Worm (Caenorhabditis elegans) whole organism, L1 larva: ENCODE data around the gene lec-1.

Source experiments
- C04F5.9 ChIP-seq: sonication (generic microtip); optimal IDR thresholded peaks from 2 replicates; lab custom pipeline; 2016; ENCODE audit warnings: missing genetic modification characterization, missing compliant biosample characterization
- F16B12.6 ChIP-seq: fragments of 150-350 bp; optimal IDR thresholded peaks from 2 replicates; lab custom pipeline; 2014; ENCODE audit warnings: missing biosample characterization, missing genetic modification characterization
- aha-1 ChIP-seq: fragments of 150-350 bp; optimal IDR thresholded peaks from 2 replicates; lab custom pipeline; 2014; ENCODE audit warnings: missing biosample characterization, missing genetic modification characterization
- alr-1 ChIP-seq: fragments of 200-800 bp; sonication (Bioruptor generic); optimal IDR thresholded peaks from 2 replicates; lab custom pipeline; 2018; ENCODE audit warnings: borderline replicate concordance, mild to moderate bottlenecking, missing genetic modification characterization, missing compliant biosample characterization
- aly-2 ChIP-seq: fragments of 150-350 bp; optimal IDR thresholded peaks from 2 replicates; lab custom pipeline; 2014; ENCODE audit warnings: missing biosample characterization, missing genetic modification characterization
- blmp-1 ChIP-seq: fragments of 150-350 bp; optimal IDR thresholded peaks from 2 replicates; lab custom pipeline; 2014; ENCODE audit warnings: missing biosample characterization, missing genetic modification characterization
- ceh-8 ChIP-seq: fragments of 200-800 bp; sonication (Bioruptor generic); optimal IDR thresholded peaks from 2 replicates; lab custom pipeline; 2018; ENCODE audit warnings: mild to moderate bottlenecking, missing genetic modification characterization, moderate library complexity, missing compliant biosample characterization
- ceh-88 ChIP-seq: fragments of 200-800 bp; sonication (Bioruptor generic); IDR thresholded peaks from 2 replicates; pipeline ENCODE4 v1.3.6; 2022; ENCODE audit warnings: missing genetic modification characterization, missing compliant biosample characterization
- ceh-90 ChIP-seq: sonication (generic microtip); optimal IDR thresholded peaks from 2 replicates; lab custom pipeline; 2016; ENCODE audit warnings: missing genetic modification characterization, missing compliant biosample characterization
- dpl-1 ChIP-seq, 3 experiments: fragments of 150-350 bp in 2 of 3; sonication (generic microtip) in 1 of 3; optimal IDR thresholded peaks; 2 replicates each; lab custom pipeline; 2014 to 2017; ENCODE audit warnings: missing biosample characterization in 3 of 3, missing genetic modification characterization in 3 of 3, missing genetic modification reagents in 3 of 3
- efl-1 ChIP-seq, 4 experiments: fragments of 150-350 bp; optimal IDR thresholded peaks in 3 of 4; peaks in 1 of 4; 1 replicate in 1 of 4; 2 replicates in 3 of 4; lab custom pipeline; 2014; ENCODE audit warnings: missing biosample characterization in 2 of 4, missing genetic modification characterization in 2 of 4, missing genetic modification reagents in 2 of 4
- efl-3 ChIP-seq: fragments of 200-800 bp; sonication (Bioruptor generic); optimal IDR thresholded peaks from 2 replicates; lab custom pipeline; 2018; ENCODE audit warnings: mild to moderate bottlenecking, missing genetic modification characterization, missing compliant biosample characterization
- elt-2 ChIP-seq: sonication (generic microtip); optimal IDR thresholded peaks from 2 replicates; lab custom pipeline; 2016; ENCODE audit warnings: missing genetic modification characterization, mild to moderate bottlenecking, inconsistent platforms, missing compliant biosample characterization, missing genetic modification reagents
- elt-3 ChIP-seq, 6 experiments: fragments of 150-350 bp in 1 of 6; sonication (generic microtip); optimal IDR thresholded peaks; 2 replicates each; lab custom pipeline; 2017 to 2018; ENCODE audit warnings: missing biosample characterization in 6 of 6, missing genetic modification characterization in 6 of 6, inconsistent platforms in 1 of 6
- ets-5 ChIP-seq: fragments of 200-800 bp; sonication (Bioruptor generic); IDR thresholded peaks from 2 replicates; pipeline ENCODE4 v1.3.6; 2022; ENCODE audit warnings: missing genetic modification characterization, missing compliant biosample characterization
- fkh-10 ChIP-seq: sonication (generic microtip); optimal IDR thresholded peaks from 2 replicates; lab custom pipeline; 2017; ENCODE audit warnings: missing biosample characterization, missing genetic modification reagents, missing genetic modification characterization
- fkh-4 ChIP-seq: sonication (generic microtip); optimal IDR thresholded peaks from 2 replicates; lab custom pipeline; 2016; ENCODE audit warnings: missing compliant biosample characterization, missing genetic modification characterization, borderline replicate concordance
- fos-1 ChIP-seq: fragments of 150-350 bp; optimal IDR thresholded peaks from 2 replicates; lab custom pipeline; 2014; ENCODE audit warnings: missing biosample characterization, missing genetic modification characterization
- grh-1 ChIP-seq: fragments of 200-800 bp; sonication (Bioruptor generic); IDR thresholded peaks from 2 replicates; pipeline ENCODE4 v1.3.6; 2022; ENCODE audit warnings: missing genetic modification reagents, missing genetic modification characterization, missing compliant biosample characterization
- hlh-17 ChIP-seq: fragments of 200-800 bp; sonication (Bioruptor generic); optimal IDR thresholded peaks from 2 replicates; lab custom pipeline; 2018; ENCODE audit warnings: missing genetic modification characterization, mild to moderate bottlenecking, missing compliant biosample characterization, moderate library complexity, borderline replicate concordance
- hlh-4 ChIP-seq: sonication (generic microtip); optimal IDR thresholded peaks from 2 replicates; lab custom pipeline; 2016; ENCODE audit warnings: mild to moderate bottlenecking, missing genetic modification characterization, missing compliant biosample characterization
- hpl-2 ChIP-seq: fragments of 150-350 bp; optimal IDR thresholded peaks from 2 replicates; lab custom pipeline; 2014; ENCODE audit warnings: missing biosample characterization, missing genetic modification reagents, missing genetic modification characterization
- isw-1 ChIP-seq: fragments of 200-800 bp; sonication (Bioruptor generic); IDR thresholded peaks from 2 replicates; pipeline ENCODE4 v1.3.6; 2022; ENCODE audit warnings: missing genetic modification characterization, missing compliant biosample characterization
- jun-1 ChIP-seq: fragments of 150-350 bp; optimal IDR thresholded peaks from 2 replicates; lab custom pipeline; 2014; ENCODE audit warnings: missing biosample characterization, missing genetic modification reagents, missing genetic modification characterization
- lin-13 ChIP-seq: fragments of 150-350 bp; optimal IDR thresholded peaks from 2 replicates; lab custom pipeline; 2014; ENCODE audit warnings: missing biosample characterization, missing genetic modification reagents, missing genetic modification characterization
- lin-35 ChIP-seq, 2 experiments: fragments of 150-350 bp; optimal IDR thresholded peaks; 2 replicates each; lab custom pipeline; 2014; ENCODE audit warnings: missing biosample characterization in 2 of 2, missing genetic modification characterization in 2 of 2, missing genetic modification reagents in 2 of 2
- lin-39 ChIP-seq: fragments of 150-350 bp; optimal IDR thresholded peaks from 2 replicates; lab custom pipeline; 2014; ENCODE audit warnings: missing biosample characterization, missing genetic modification reagents, missing genetic modification characterization
- mef-2 ChIP-seq: fragments of 150-350 bp; optimal IDR thresholded peaks from 2 replicates; lab custom pipeline; 2014; ENCODE audit warnings: missing biosample characterization, missing genetic modification characterization
- mep-1 ChIP-seq: fragments of 150-350 bp; optimal IDR thresholded peaks from 2 replicates; lab custom pipeline; 2014; ENCODE audit warnings: missing biosample characterization, missing genetic modification characterization
- nhr-12 ChIP-seq: sonication (generic microtip); optimal IDR thresholded peaks from 2 replicates; lab custom pipeline; 2017; ENCODE audit warnings: missing biosample characterization, missing genetic modification characterization
- nhr-19 ChIP-seq: fragments of 200-800 bp; sonication (Bioruptor generic); conservative IDR thresholded peaks from 2 replicates; pipeline ENCODE4 v1.3.6; 2022; ENCODE audit warnings: missing genetic modification characterization, missing compliant biosample characterization
- nhr-20 ChIP-seq: sonication (generic microtip); optimal IDR thresholded peaks from 2 replicates; lab custom pipeline; 2016; ENCODE audit warnings: mild to moderate bottlenecking, missing genetic modification characterization, missing compliant biosample characterization
- nhr-237 ChIP-seq: fragments of 150-350 bp; optimal IDR thresholded peaks from 2 replicates; lab custom pipeline; 2014; ENCODE audit warnings: missing biosample characterization, missing genetic modification characterization
- nhr-28 ChIP-seq: fragments of 150-350 bp; optimal IDR thresholded peaks from 2 replicates; lab custom pipeline; 2014; ENCODE audit warnings: missing biosample characterization, missing genetic modification characterization
- nhr-47 ChIP-seq: sonication (generic microtip); optimal IDR thresholded peaks from 2 replicates; lab custom pipeline; 2016; ENCODE audit warnings: mild to moderate bottlenecking, missing genetic modification characterization, moderate library complexity, missing compliant biosample characterization
- nhr-71 ChIP-seq: sonication (generic microtip); optimal IDR thresholded peaks from 2 replicates; lab custom pipeline; 2016; ENCODE audit warnings: mild to moderate bottlenecking, missing genetic modification characterization, moderate library complexity, missing compliant biosample characterization
- nhr-76 ChIP-seq: sonication (generic microtip); optimal IDR thresholded peaks from 2 replicates; lab custom pipeline; 2017; ENCODE audit warnings: missing biosample characterization, missing genetic modification characterization
- nhr-77 ChIP-seq: fragments of 150-350 bp; optimal IDR thresholded peaks from 2 replicates; lab custom pipeline; 2014; ENCODE audit warnings: missing biosample characterization, missing genetic modification characterization
- nhr-84 ChIP-seq: sonication (generic microtip); optimal IDR thresholded peaks from 2 replicates; lab custom pipeline; 2017; ENCODE audit warnings: missing biosample characterization, missing genetic modification characterization
- nhr-90 ChIP-seq: sonication (generic microtip); optimal IDR thresholded peaks from 2 replicates; lab custom pipeline; 2016; ENCODE audit warnings: mild to moderate bottlenecking, missing genetic modification characterization, missing compliant biosample characterization; ENCODE audit not compliant: poor library complexity
- pag-3 ChIP-seq: sonication (generic microtip); optimal IDR thresholded peaks from 2 replicates; lab custom pipeline; 2017; ENCODE audit warnings: missing genetic modification characterization, mild to moderate bottlenecking, missing compliant biosample characterization, antibody characterized with exemption, borderline replicate concordance; ENCODE audit not compliant: insufficient read depth
- pax-3 ChIP-seq: fragments of 200-800 bp; sonication (Bioruptor generic); optimal IDR thresholded peaks from 2 replicates; lab custom pipeline; 2018; ENCODE audit warnings: mild to moderate bottlenecking, missing genetic modification characterization, moderate library complexity, missing compliant biosample characterization
- rnt-1 ChIP-seq: sonication (generic microtip); optimal IDR thresholded peaks from 2 replicates; lab custom pipeline; 2016; ENCODE audit warnings: mild to moderate bottlenecking, missing genetic modification characterization, moderate library complexity, missing compliant biosample characterization
- snpc-4 ChIP-seq: fragments of 150-350 bp; optimal IDR thresholded peaks from 2 replicates; lab custom pipeline; 2014; ENCODE audit warnings: missing biosample characterization, missing genetic modification characterization
- sptf-1 ChIP-seq: fragments of 150-350 bp; optimal IDR thresholded peaks from 2 replicates; lab custom pipeline; 2014; ENCODE audit warnings: missing biosample characterization, missing genetic modification characterization
- tbx-2 ChIP-seq: sonication (generic microtip); optimal IDR thresholded peaks from 2 replicates; lab custom pipeline; 2016; ENCODE audit warnings: missing genetic modification characterization, missing compliant biosample characterization
- tlp-1 ChIP-seq: fragments of 150-350 bp; optimal IDR thresholded peaks from 2 replicates; lab custom pipeline; 2014; ENCODE audit warnings: missing biosample characterization, missing genetic modification characterization
- unc-62 ChIP-seq: fragments of 150-350 bp; optimal IDR thresholded peaks from 2 replicates; lab custom pipeline; 2014; ENCODE audit warnings: missing biosample characterization, missing genetic modification reagents, missing genetic modification characterization
- unc-86 ChIP-seq: sonication (generic microtip); optimal IDR thresholded peaks from 2 replicates; lab custom pipeline; 2016; ENCODE audit warnings: missing genetic modification characterization, missing compliant biosample characterization
- vab-15 ChIP-seq: sonication (generic microtip); optimal IDR thresholded peaks from 2 replicates; lab custom pipeline; 2017; ENCODE audit warnings: missing genotype, mild to moderate bottlenecking, missing genetic modification characterization, missing compliant biosample characterization
- zag-1 ChIP-seq: fragments of 150-350 bp; optimal IDR thresholded peaks from 2 replicates; lab custom pipeline; 2014; ENCODE audit warnings: missing biosample characterization, missing genetic modification characterization
- ztf-11 ChIP-seq, 2 experiments: sonication (generic microtip); optimal IDR thresholded peaks; 2 replicates each; lab custom pipeline; 2016 to 2017; ENCODE audit warnings: missing genetic modification characterization in 2 of 2, missing biosample characterization in 1 of 2, missing compliant biosample characterization in 1 of 2
- ztf-4 ChIP-seq: fragments of 150-350 bp; optimal IDR thresholded peaks from 2 replicates; lab custom pipeline; 2014; ENCODE audit warnings: missing biosample characterization, missing genetic modification characterization

The lec-1 gene

DNA sequence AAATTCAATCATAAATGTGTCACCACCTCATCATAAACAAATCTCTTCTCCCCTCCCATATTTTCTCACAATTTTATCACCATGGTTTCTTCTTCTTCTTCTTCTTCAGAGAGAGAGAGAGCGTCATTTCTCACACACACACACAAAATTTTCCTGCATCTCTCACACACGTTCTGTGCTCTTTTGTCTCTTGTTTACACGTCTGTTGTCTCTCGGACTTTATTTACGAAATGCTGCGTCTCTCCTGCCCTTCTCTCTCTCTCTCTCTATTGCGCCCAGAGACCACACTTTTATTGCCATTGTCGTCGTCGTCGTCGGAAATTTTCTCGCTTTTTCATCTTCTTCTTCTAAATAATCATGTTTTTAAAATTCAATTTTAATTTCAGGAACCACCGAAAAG is at the start of gene lec-1:
Gene lec-1 (plus strand): TSS at position 387 of the 400 bp plus-strand sequence.
- TF ChIP-seq ets-5 (GFP tag; lab: Robert Waterston, UW) = no peak
- no peak; the same call in 1 of the 2 replicates for TF ChIP-seq nhr-19 (GFP tag; lab: Robert Waterston, UW)
- no peak for TF ChIP-seq sptf-1 (tag; lab: Kevin White, UChicago)
- TF ChIP-seq nhr-28 (tag; lab: Kevin White, UChicago) = no peak
- TF ChIP-seq C04F5.9 (tag; lab: Kevin White, UChicago) = no peak
- TF ChIP-seq nhr-77 (tag; lab: Kevin White, UChicago) = peak; percentile 67
- peak; percentile 64 to 77 for TF ChIP-seq efl-1 (optimal IDR thresholded peaks at IDR 0.05; lab: Kevin White, UChicago)
- TF ChIP-seq efl-1 (GFP tag; optimal IDR thresholded peaks at IDR 0.05 in 1 of 2; lab: Kevin White, UChicago) = peak; percentile 15 to 50
- peak; percentile 8 for TF ChIP-seq mep-1 (tag; lab: Kevin White, UChicago)
- no peak for TF ChIP-seq lin-13 (GFP tag; lab: Kevin White, UChicago)
- TF ChIP-seq nhr-90 (tag; lab: Kevin White, UChicago) = no peak
- TF ChIP-seq unc-62 = no peak
- TF ChIP-seq ztf-4 (tag; lab: Kevin White, UChicago) = no peak
- TF ChIP-seq lin-39 (tag; lab: Kevin White, UChicago) = no peak
- TF ChIP-seq hlh-4 (tag; lab: Kevin White, UChicago) = no peak
- peak; percentile 5 for TF ChIP-seq fkh-10
- no peak for TF ChIP-seq tlp-1 (tag; lab: Kevin White, UChicago)
- TF ChIP-seq nhr-47 (tag; lab: Kevin White, UChicago) = peak; percentile 55
- TF ChIP-seq ceh-8 = no peak
- no peak for TF ChIP-seq hpl-2 (GFP tag; lab: Kevin White, UChicago)
- TF ChIP-seq zag-1 (tag; lab: Kevin White, UChicago) = peak; percentile 15
- TF ChIP-seq ceh-90 (tag; lab: Kevin White, UChicago) = no peak
- TF ChIP-seq F16B12.6 (tag; lab: Kevin White, UChicago) = no peak
- no peak for TF ChIP-seq nhr-12
- no peak for TF ChIP-seq alr-1
- TF ChIP-seq aly-2 (tag; lab: Kevin White, UChicago) = peak; percentile 14
- no peak for TF ChIP-seq nhr-237 (tag; lab: Kevin White, UChicago)
- TF ChIP-seq elt-3 (tag; optimal IDR thresholded peaks at IDR 0.05; lab: Kevin White, UChicago) = no peak
- peak; percentile 60 for TF ChIP-seq nhr-20 (tag; lab: Kevin White, UChicago)
- peak; percentile 3 for TF ChIP-seq elt-2 (tag; lab: Kevin White, UChicago)
- peak; percentile 41 for TF ChIP-seq blmp-1 (tag; lab: Kevin White, UChicago)
- peak; percentile 49 to 52 for TF ChIP-seq lin-35 (GFP tag; optimal IDR thresholded peaks at IDR 0.05; lab: Kevin White, UChicago)
- TF ChIP-seq ceh-88 (GFP tag; lab: Robert Waterston, UW) = no peak
- TF ChIP-seq isw-1 (GFP tag; lab: Robert Waterston, UW) = no peak
- peak; percentile 9 to 32 (median 16) for TF ChIP-seq dpl-1 (GFP tag; optimal IDR thresholded peaks at IDR 0.05; lab: Kevin White, UChicago)
- no peak for TF ChIP-seq nhr-84
- TF ChIP-seq unc-86 (tag; lab: Kevin White, UChicago) = peak; percentile 13
- TF ChIP-seq efl-3 (GFP tag; lab: Kevin White, UChicago) = no peak
- no peak for TF ChIP-seq fkh-4 (tag; lab: Kevin White, UChicago)
- TF ChIP-seq grh-1 = no peak
- no peak for TF ChIP-seq nhr-76 (tag; lab: Kevin White, UChicago)
- TF ChIP-seq tbx-2 (tag; lab: Kevin White, UChicago) = peak; percentile 48
- TF ChIP-seq jun-1 (tag; lab: Kevin White, UChicago) = peak; percentile 8
- TF ChIP-seq pax-3 = no peak
- no peak for TF ChIP-seq pag-3 (tag; lab: Kevin White, UChicago)
- TF ChIP-seq vab-15 = no peak
- TF ChIP-seq aha-1 = no peak
- TF ChIP-seq snpc-4 (tag; lab: Kevin White, UChicago) = no peak
- TF ChIP-seq rnt-1 (tag; lab: Kevin White, UChicago) = peak; percentile 65
- TF ChIP-seq fos-1 (tag; lab: Kevin White, UChicago) = peak; percentile 46
- TF ChIP-seq hlh-17 = no peak
- TF ChIP-seq ztf-11 (tag; optimal IDR thresholded peaks at IDR 0.05; lab: Kevin White, UChicago) = no peak
- no peak for TF ChIP-seq mef-2 (tag; lab: Kevin White, UChicago)
- peak; percentile 70 for TF ChIP-seq nhr-71
